Worm (Caenorhabditis elegans) whole organism, L3 larva: Measurements from ENCODE around the gene daf-1.

Source experiments
- aly-2 ChIP-seq: fragments of 150-350 bp; optimal IDR thresholded peaks from 2 replicates; lab custom pipeline; 2014; ENCODE audit warnings: missing biosample characterization, missing genetic modification characterization
- ama-1 ChIP-seq: fragments of 150-350 bp; optimal IDR thresholded peaks from 2 replicates; lab custom pipeline; 2018
- ceh-16 ChIP-seq: sonication (generic microtip); optimal IDR thresholded peaks from 2 replicates; lab custom pipeline; 2017; ENCODE audit warnings: missing biosample characterization, missing genetic modification characterization
- ceh-28 ChIP-seq: fragments of 150-350 bp; optimal IDR thresholded peaks from 2 replicates; lab custom pipeline; 2014; ENCODE audit warnings: missing biosample characterization, missing genetic modification reagents, missing genetic modification characterization
- ceh-82 ChIP-seq: fragments of 150-350 bp; optimal IDR thresholded peaks from 2 replicates; lab custom pipeline; 2014; ENCODE audit warnings: missing biosample characterization, missing genetic modification characterization
- ceh-9 ChIP-seq: sonication (generic microtip); optimal IDR thresholded peaks from 2 replicates; lab custom pipeline; 2018; ENCODE audit warnings: missing biosample characterization, missing genetic modification characterization
- daf-12 ChIP-seq: fragments of 150-350 bp; optimal IDR thresholded peaks from 2 replicates; lab custom pipeline; 2014; ENCODE audit warnings: missing biosample characterization, missing genetic modification reagents, missing genetic modification characterization
- egl-27 ChIP-seq: sonication (generic microtip); optimal IDR thresholded peaks from 4 replicates; lab custom pipeline; 2017; ENCODE audit warnings: missing biosample characterization, missing genetic modification reagents, missing genetic modification characterization
- elt-1 ChIP-seq: fragments of 150-350 bp; optimal IDR thresholded peaks from 2 replicates; lab custom pipeline; 2014; ENCODE audit warnings: missing biosample characterization, missing genetic modification characterization
- elt-2 ChIP-seq: sonication (generic microtip); optimal IDR thresholded peaks from 2 replicates; lab custom pipeline; 2016; ENCODE audit warnings: missing genetic modification reagents, mild to moderate bottlenecking, missing genetic modification characterization, missing compliant biosample characterization
- elt-3 ChIP-seq, 3 experiments: fragments of 150-350 bp in 1 of 3; sonication (generic microtip) in 2 of 3; optimal IDR thresholded peaks; 2 replicates in 2 of 3; 4 replicates in 1 of 3; lab custom pipeline; 2014 to 2017; ENCODE audit warnings: missing biosample characterization in 3 of 3, missing genetic modification characterization in 3 of 3
- fkh-2 ChIP-seq: fragments of 150-350 bp; optimal IDR thresholded peaks from 2 replicates; lab custom pipeline; 2014; ENCODE audit warnings: missing biosample characterization, missing genetic modification reagents, missing genetic modification characterization
- fos-1 ChIP-seq: fragments of 150-350 bp; optimal IDR thresholded peaks from 2 replicates; lab custom pipeline; 2014; ENCODE audit warnings: missing biosample characterization, missing genetic modification characterization
- hmg-11 ChIP-seq: sonication (generic microtip); optimal IDR thresholded peaks from 2 replicates; lab custom pipeline; 2016; ENCODE audit warnings: missing genetic modification characterization, missing compliant biosample characterization
- jun-1 ChIP-seq: fragments of 150-350 bp; optimal IDR thresholded peaks from 2 replicates; lab custom pipeline; 2014; ENCODE audit warnings: missing biosample characterization, missing genetic modification reagents, missing genetic modification characterization
- lin-15B ChIP-seq: fragments of 150-350 bp; optimal IDR thresholded peaks from 2 replicates; lab custom pipeline; 2014; ENCODE audit warnings: missing biosample characterization, missing genetic modification characterization
- lin-39 ChIP-seq: fragments of 150-350 bp; optimal IDR thresholded peaks from 2 replicates; lab custom pipeline; 2018; ENCODE audit warnings: missing biosample characterization, missing genetic modification reagents, missing genetic modification characterization
- lsy-12 ChIP-seq: sonication (generic microtip); optimal IDR thresholded peaks from 2 replicates; lab custom pipeline; 2016; ENCODE audit warnings: mild to moderate bottlenecking, missing genetic modification characterization, missing compliant biosample characterization
- mdl-1 ChIP-seq: fragments of 150-350 bp; optimal IDR thresholded peaks from 2 replicates; lab custom pipeline; 2014; ENCODE audit warnings: missing biosample characterization, missing genetic modification characterization
- mml-1 ChIP-seq: fragments of 150-350 bp; sonication (generic microtip); optimal IDR thresholded peaks from 3 replicates; lab custom pipeline; 2014; ENCODE audit warnings: missing biosample characterization, missing genetic modification characterization
- nfya-1 ChIP-seq: sonication (generic microtip); optimal IDR thresholded peaks from 2 replicates; lab custom pipeline; 2017; ENCODE audit warnings: missing genetic modification characterization, mild to moderate bottlenecking, missing compliant biosample characterization, antibody characterized with exemption, moderate library complexity; ENCODE audit not compliant: insufficient read depth
- nhr-12 ChIP-seq: fragments of 150-350 bp; optimal IDR thresholded peaks from 2 replicates; lab custom pipeline; 2014; ENCODE audit warnings: missing biosample characterization, missing genetic modification characterization
- nhr-23 ChIP-seq: fragments of 150-350 bp; optimal IDR thresholded peaks from 2 replicates; lab custom pipeline; 2014; ENCODE audit warnings: missing biosample characterization, missing genetic modification reagents, missing genetic modification characterization
- nhr-237 ChIP-seq: fragments of 150-350 bp; optimal IDR thresholded peaks from 2 replicates; lab custom pipeline; 2014; ENCODE audit warnings: missing biosample characterization, missing genetic modification characterization
- nhr-25 ChIP-seq: sonication (generic microtip); optimal IDR thresholded peaks from 2 replicates; lab custom pipeline; 2017; ENCODE audit warnings: missing biosample characterization, missing genetic modification characterization
- nhr-28 ChIP-seq: fragments of 150-350 bp; optimal IDR thresholded peaks from 2 replicates; lab custom pipeline; 2014; ENCODE audit warnings: missing biosample characterization, missing genetic modification characterization
- nhr-43 ChIP-seq: sonication (generic microtip); optimal IDR thresholded peaks from 2 replicates; lab custom pipeline; 2016; ENCODE audit warnings: mild to moderate bottlenecking, missing genetic modification characterization, missing compliant biosample characterization; ENCODE audit not compliant: poor library complexity, severe bottlenecking
- nhr-76 ChIP-seq: fragments of 150-350 bp; sonication (generic microtip); optimal IDR thresholded peaks from 5 replicates; lab custom pipeline; 2014; ENCODE audit warnings: missing biosample characterization, missing genetic modification characterization
- sea-2 ChIP-seq: fragments of 150-350 bp; sonication (generic microtip); optimal IDR thresholded peaks from 4 replicates; lab custom pipeline; 2014; ENCODE audit warnings: missing biosample characterization, missing genetic modification reagents, missing genetic modification characterization
- unc-39 ChIP-seq: sonication (generic microtip); optimal IDR thresholded peaks from 4 replicates; lab custom pipeline; 2017; ENCODE audit warnings: missing biosample characterization, missing genetic modification characterization
- unc-62 ChIP-seq: fragments of 150-350 bp; sonication (generic microtip); optimal IDR thresholded peaks from 4 replicates; lab custom pipeline; 2014; ENCODE audit warnings: missing biosample characterization, missing genetic modification reagents, missing genetic modification characterization
- zag-1 ChIP-seq: fragments of 150-350 bp; optimal IDR thresholded peaks from 2 replicates; lab custom pipeline; 2014; ENCODE audit warnings: missing biosample characterization, missing genetic modification characterization
- ztf-11 ChIP-seq: fragments of 150-350 bp; optimal IDR thresholded peaks from 2 replicates; lab custom pipeline; 2014; ENCODE audit warnings: missing biosample characterization, missing genetic modification characterization

Gene daf-1

DNA sequence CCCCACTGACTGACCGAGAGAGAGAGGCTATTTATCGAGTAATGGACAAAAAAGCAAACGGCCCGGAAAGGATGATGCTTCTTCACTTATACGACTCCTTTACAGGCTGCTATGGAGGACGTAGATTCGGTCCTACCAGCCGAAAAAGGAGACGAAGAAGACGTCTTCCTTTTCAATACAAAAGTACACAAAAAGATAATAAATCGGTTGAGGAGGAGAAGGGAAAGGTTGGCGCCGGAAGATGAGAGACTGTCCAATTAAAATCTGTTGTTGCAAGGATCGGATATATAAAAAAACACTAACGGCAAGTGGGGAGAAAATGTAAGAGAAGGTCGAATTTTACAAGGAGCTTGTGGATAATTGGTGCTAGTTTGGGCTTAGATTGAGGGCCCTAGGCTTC lies 16.5 kb downstream of the daf-1 start:
- TF ChIP-seq nhr-23 (tag; lab: Kevin White, UChicago) = no peak
- no peak for TF ChIP-seq ceh-28 (tag; lab: Kevin White, UChicago)
- TF ChIP-seq ceh-9 (tag; lab: Kevin White, UChicago) = no peak
- TF ChIP-seq unc-39 (tag; lab: Kevin White, UChicago) = no peak
- TF ChIP-seq unc-62 (GFP tag; lab: Kevin White, UChicago) = no peak
- no peak for TF ChIP-seq nhr-12 (tag; lab: Kevin White, UChicago)
- TF ChIP-seq sea-2 (GFP tag; lab: Kevin White, UChicago) = no peak
- no peak for TF ChIP-seq jun-1
- TF ChIP-seq ceh-16 (tag; lab: Kevin White, UChicago) = no peak
- no peak for TF ChIP-seq elt-3 (tag; optimal IDR thresholded peaks at IDR 0.05; lab: Kevin White, UChicago)
- no peak for TF ChIP-seq fkh-2 (tag; lab: Kevin White, UChicago)
- no peak for TF ChIP-seq nhr-25 (tag; lab: Kevin White, UChicago)
- TF ChIP-seq lin-39 (tag; lab: Kevin White, UChicago) = no peak
- TF ChIP-seq nhr-43 (tag; lab: Kevin White, UChicago) = no peak
- no peak for TF ChIP-seq nhr-237 (tag; lab: Kevin White, UChicago)

ce11 chrIV:149794-150193 lies 17.6 kb downstream of the daf-1 start:
- TF ChIP-seq ceh-9 (tag; lab: Kevin White, UChicago) (no peak), nhr-28 (tag; lab: Kevin White, UChicago) (no peak), unc-62 (GFP tag; lab: Kevin White, UChicago) (no peak), elt-3 (tag; optimal IDR thresholded peaks at IDR 0.05; lab: Kevin White, UChicago) (no peak), daf-12 (tag; lab: Kevin White, UChicago) (no peak), lin-15B (tag; lab: Kevin White, UChicago) (no peak), aly-2 (tag; lab: Kevin White, UChicago) (no peak), ceh-28 (tag; lab: Kevin White, UChicago) (no peak), nfya-1 (tag; lab: Kevin White, UChicago) (no peak), jun-1 (no peak), elt-2 (no peak), nhr-76 (tag; lab: Kevin White, UChicago) (no peak), mml-1 (tag; lab: Kevin White, UChicago) (no peak), nhr-25 (tag; lab: Kevin White, UChicago) (no peak), fos-1 (tag; lab: Kevin White, UChicago) (no peak), ama-1 (lab: Kevin White, UChicago) (no peak), egl-27 (tag; lab: Kevin White, UChicago) (no peak), hmg-11 (tag; lab: Kevin White, UChicago) (no peak), fkh-2 (tag; lab: Kevin White, UChicago) (no peak), mdl-1 (no peak)
- TF ChIP-seq, all 47 proteins: peak for 0

DNA sequence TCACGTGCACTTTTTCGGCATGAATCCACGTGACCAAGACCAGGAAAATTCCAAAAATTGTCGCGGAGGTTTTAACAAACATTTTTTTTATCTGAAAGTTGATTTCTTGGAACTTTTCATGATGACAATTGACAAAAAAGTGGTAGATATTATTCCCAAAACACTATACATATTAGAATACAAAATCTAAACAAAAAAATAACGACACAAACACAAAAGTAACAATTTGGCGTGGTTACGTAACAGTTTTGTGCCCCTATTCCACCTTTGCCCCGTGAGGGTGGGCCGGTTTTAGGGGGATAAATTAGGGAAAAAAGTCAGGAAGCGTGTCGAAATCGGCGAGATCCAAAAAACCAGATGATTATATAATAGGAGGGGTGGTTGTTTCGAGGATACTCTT lies 25.6 kb downstream of the daf-1 start, which contains the start of gene gegf-1:
Gene gegf-1, minus strand, starts transcription at position 101 of the 400 bp plus-strand sequence.
- TF ChIP-seq nhr-43 (tag; lab: Kevin White, UChicago) (no peak), elt-3 (tag; optimal IDR thresholded peaks at IDR 0.05; lab: Kevin White, UChicago) (no peak), ceh-28 (tag; lab: Kevin White, UChicago) (no peak), nhr-237 (tag; lab: Kevin White, UChicago) (no peak), unc-39 (tag; lab: Kevin White, UChicago) (no peak), lin-15B (tag; lab: Kevin White, UChicago) (no peak), egl-27 (tag; lab: Kevin White, UChicago) (no peak), ceh-82 (tag; lab: Kevin White, UChicago) (no peak)

ce11 chrIV:158662-159061 lies 26.4 kb downstream of the daf-1 start, which contains the start of gene Y38C1AA.7:
Y38C1AA.7 (plus strand) TSS chrIV:158962.
- no peak for TF ChIP-seq ztf-11 (tag; lab: Kevin White, UChicago)
- no peak for TF ChIP-seq elt-1
- no peak for TF ChIP-seq egl-27 (tag; lab: Kevin White, UChicago)
- no peak for TF ChIP-seq nhr-23 (tag; lab: Kevin White, UChicago)
- no peak for TF ChIP-seq nhr-237 (tag; lab: Kevin White, UChicago)
- TF ChIP-seq hmg-11 (tag; lab: Kevin White, UChicago) = no peak
- no peak for TF ChIP-seq ceh-16 (tag; lab: Kevin White, UChicago)
- TF ChIP-seq elt-3 (tag; optimal IDR thresholded peaks at IDR 0.05; lab: Kevin White, UChicago) = no peak
- TF ChIP-seq nhr-76 (tag; lab: Kevin White, UChicago) = no peak
- TF ChIP-seq ceh-82 (tag; lab: Kevin White, UChicago) = no peak
- no peak for TF ChIP-seq ceh-9 (tag; lab: Kevin White, UChicago)
- TF ChIP-seq fos-1 (tag; lab: Kevin White, UChicago) = no peak
- no peak for TF ChIP-seq unc-39 (tag; lab: Kevin White, UChicago)
- TF ChIP-seq lin-39 (tag; lab: Kevin White, UChicago) = no peak
- no peak for TF ChIP-seq aly-2 (tag; lab: Kevin White, UChicago)
- TF ChIP-seq lsy-12 (tag; lab: Kevin White, UChicago) = no peak
- no peak for TF ChIP-seq ceh-28 (tag; lab: Kevin White, UChicago)
- no peak for TF ChIP-seq zag-1 (tag; lab: Kevin White, UChicago)
- TF ChIP-seq fkh-2 (tag; lab: Kevin White, UChicago) = no peak
- TF ChIP-seq, all 47 proteins: peak for 0
